Worm (Caenorhabditis elegans) whole organism, L3 larva: ENCODE results near the gene T13C2.7.

Experiments
- elt-2 ChIP-seq: sonication (generic microtip); optimal IDR thresholded peaks from 2 replicates; lab custom pipeline; 2016; ENCODE audit warnings: missing genetic modification reagents, mild to moderate bottlenecking, missing genetic modification characterization, missing compliant biosample characterization
- fos-1 ChIP-seq: fragments of 150-350 bp; optimal IDR thresholded peaks from 2 replicates; lab custom pipeline; 2014; ENCODE audit warnings: missing biosample characterization, missing genetic modification characterization
- lin-39 ChIP-seq: fragments of 150-350 bp; optimal IDR thresholded peaks from 2 replicates; lab custom pipeline; 2018; ENCODE audit warnings: missing biosample characterization, missing genetic modification reagents, missing genetic modification characterization
- snpc-4 ChIP-seq: fragments of 150-350 bp; optimal IDR thresholded peaks from 2 replicates; lab custom pipeline; 2014; ENCODE audit warnings: missing biosample characterization, missing genetic modification characterization
- zag-1 ChIP-seq: fragments of 150-350 bp; optimal IDR thresholded peaks from 2 replicates; lab custom pipeline; 2014; ENCODE audit warnings: missing biosample characterization, missing genetic modification characterization

- TF ChIP-seq elt-2 = no peak
- TF ChIP-seq zag-1 (tag; lab: Kevin White, UChicago) = no peak
- TF ChIP-seq lin-39 (tag; lab: Kevin White, UChicago) = no peak
- no peak for TF ChIP-seq snpc-4 (tag; lab: Kevin White, UChicago)
- TF ChIP-seq fos-1 = no peak
Observed at ce11 chrII:6736066-6736465, 43.1 kb upstream of the T13C2.7 start, which contains the start of gene mrps-18.C.
